Worm (Caenorhabditis elegans): ENCODE measurements around the gene T05E12.9.
A peak's percentile ranks its signal among the peaks of the same experiment; 100 is the strongest.

The T05E12.9 gene

ce11 chrV:17082718-17083117 is at the start of gene T05E12.9:
TSS of gene T05E12.9 (minus strand) at chrV:17082818.
- peak; percentile 16 for TF ChIP-seq aha-1 (tag)
- no peak for TF ChIP-seq dpl-1 (GFP tag; optimal IDR thresholded peaks at IDR 0.05)
- no peak for TF ChIP-seq pha-4 (GFP tag; IDR thresholded peaks at IDR 0.05)
- TF ChIP-seq pha-4 (tag; optimal IDR thresholded peaks at IDR 0.05): no peak
- no peak for TF ChIP-seq lim-7 (GFP tag; IDR thresholded peaks at IDR 0.05)
- TF ChIP-seq saeg-2 (GFP tag; IDR thresholded peaks at IDR 0.05): no peak
- no peak for TF ChIP-seq ceh-44 (GFP tag; IDR thresholded peaks at IDR 0.05)
- TF ChIP-seq nhr-48 (tag; optimal IDR thresholded peaks at IDR 0.05): no peak
- TF ChIP-seq F44E2.7 (GFP tag; IDR thresholded peaks at IDR 0.05): no peak

ce11 chrV:17108310-17108709 is 25.7 kb upstream of the T05E12.9 start, which contains the start of gene ZK218.11:
TSS of gene ZK218.11 (minus strand) at chrV:17108410.
- TF ChIP-seq madf-5 (GFP tag; IDR thresholded peaks at IDR 0.05): no peak
- no peak for TF ChIP-seq dmd-9 (GFP tag; IDR thresholded peaks at IDR 0.05)
- TF ChIP-seq tra-1 (GFP tag; IDR thresholded peaks at IDR 0.05): no peak
- TF ChIP-seq D1046.2 (GFP tag; IDR thresholded peaks at IDR 0.05): no peak
- TF ChIP-seq fos-1 (tag; optimal IDR thresholded peaks at IDR 0.05): no peak
- TF ChIP-seq jun-1 (tag; optimal IDR thresholded peaks at IDR 0.05): no peak
- TF ChIP-seq zip-11 (GFP tag; IDR thresholded peaks at IDR 0.05): no peak
- TF ChIP-seq Y5F2A.4 (GFP tag; optimal IDR thresholded peaks at IDR 0.05): no peak
- TF ChIP-seq nhr-42 (GFP tag; IDR thresholded peaks at IDR 0.05): no peak

- TF ChIP-seq ceh-44 (GFP tag; IDR thresholded peaks at IDR 0.05): no peak
- TF ChIP-seq ZK337.2 (GFP tag; IDR thresholded peaks at IDR 0.05): no peak
- no peak for TF ChIP-seq ceh-28 (tag; optimal IDR thresholded peaks at IDR 0.05)
- TF ChIP-seq unc-39 (tag; optimal IDR thresholded peaks at IDR 0.05): no peak
- TF ChIP-seq daf-19 (GFP tag; conservative IDR thresholded peaks at IDR 0.05): no peak
- TF ChIP-seq mxl-2 (GFP tag; conservative IDR thresholded peaks at IDR 0.05): no peak
- TF ChIP-seq ceh-62 (tag; optimal IDR thresholded peaks at IDR 0.05): no peak
- no peak for TF ChIP-seq nhr-111 (GFP tag; optimal IDR thresholded peaks at IDR 0.05)
- no peak for TF ChIP-seq pqm-1 (tag; optimal IDR thresholded peaks at IDR 0.05)
- no peak for TF ChIP-seq cey-2 (tag; optimal IDR thresholded peaks at IDR 0.05; ENCODE audit: borderline replicate concordance, insufficient read depth)
- no peak for TF ChIP-seq nhr-48 (tag; optimal IDR thresholded peaks at IDR 0.05)
- no peak for TF ChIP-seq spr-3 (GFP tag; optimal IDR thresholded peaks at IDR 0.05)
- TF ChIP-seq lir-3 (tag; optimal IDR thresholded peaks at IDR 0.05): no peak
- TF ChIP-seq daf-16 (GFP tag; optimal IDR thresholded peaks at IDR 0.05): no peak
- TF ChIP-seq daf-16 (tag; optimal IDR thresholded peaks at IDR 0.05): no peak
- no peak for TF ChIP-seq ztf-11 (tag; optimal IDR thresholded peaks at IDR 0.05)
- no peak for TF ChIP-seq dpl-1 (GFP tag; optimal IDR thresholded peaks at IDR 0.05)
- TF ChIP-seq mep-1 (tag; optimal IDR thresholded peaks at IDR 0.05): no peak
- TF ChIP-seq nhr-77 (tag; optimal IDR thresholded peaks at IDR 0.05): no peak
- TF ChIP-seq ceh-82 (tag; optimal IDR thresholded peaks at IDR 0.05): no peak
These were observed 22.9 kb upstream of the T05E12.9 start, which contains the start of gene ZK218.7 for ce11 chrV:17105483-17105882. TSS of gene ZK218.7 (plus strand) at chrV:17105783.

- TF ChIP-seq nhr-42 (GFP tag; IDR thresholded peaks at IDR 0.05) (no peak), daf-19 (GFP tag; conservative IDR thresholded peaks at IDR 0.05) (no peak), zag-1 (tag; optimal IDR thresholded peaks at IDR 0.05) (no peak), vab-7 (GFP tag; IDR thresholded peaks at IDR 0.05) (no peak), unc-39 (tag; optimal IDR thresholded peaks at IDR 0.05) (no peak), tag-97 (GFP tag; IDR thresholded peaks at IDR 0.05) (no peak), ZK337.2 (GFP tag; IDR thresholded peaks at IDR 0.05) (no peak), aly-2 (tag; optimal IDR thresholded peaks at IDR 0.05) (no peak), pha-4 (GFP tag; IDR thresholded peaks at IDR 0.05) (no peak), pha-4 (tag; optimal IDR thresholded peaks at IDR 0.05) (no peak), F26F4.8 (GFP tag; conservative IDR thresholded peaks at IDR 0.05) (no peak), hif-1 (tag; optimal IDR thresholded peaks at IDR 0.05) (no peak), dmd-6 (GFP tag; IDR thresholded peaks at IDR 0.05) (no peak), hlh-30 (tag; optimal IDR thresholded peaks at IDR 0.05; ENCODE audit: insufficient read depth) (no peak), lin-15B (tag; optimal IDR thresholded peaks at IDR 0.05) (no peak)
These were observed 21.9 kb upstream of the T05E12.9 start, which contains the start of gene nhr-248 for ce11 chrV:17104527-17104926. TSS of gene nhr-248 (minus strand) at chrV:17104627.

Data from whole organism, L4 larva.